Worm (Caenorhabditis elegans) whole organism, midembryonic: ENCODE measurements around the gene pho-1.

Source experiments
- T22C8.4 ChIP-seq: fragments of 200-800 bp; sonication (Bioruptor generic); IDR thresholded peaks from 2 replicates; pipeline ENCODE4 v1.3.6; 2022; ENCODE audit warnings: missing genetic modification characterization, missing compliant biosample characterization
- cog-1 ChIP-seq: sonication (generic microtip); optimal IDR thresholded peaks from 2 replicates; lab custom pipeline; 2016; ENCODE audit warnings: missing genetic modification characterization, missing compliant biosample characterization
- flt-1 ChIP-seq: fragments of 200-800 bp; sonication (Bioruptor generic); IDR thresholded peaks from 2 replicates; pipeline ENCODE4 v1.3.6; 2022; ENCODE audit warnings: missing genetic modification characterization, missing compliant biosample characterization
- klf-2 ChIP-seq: fragments of 200-800 bp; sonication (Bioruptor generic); conservative IDR thresholded peaks from 2 replicates; pipeline ENCODE4 v1.3.6; 2022; ENCODE audit warnings: missing genetic modification reagents, missing genetic modification characterization, missing compliant biosample characterization
- med-1 ChIP-seq: sonication (generic microtip); optimal IDR thresholded peaks from 2 replicates; lab custom pipeline; 2017; ENCODE audit warnings: missing genetic modification characterization, mild to moderate bottlenecking, missing compliant biosample characterization, antibody characterized with exemption, missing genetic modification reagents; ENCODE audit not compliant: insufficient read depth
- ref-1 ChIP-seq: fragments of 200-800 bp; sonication (Bioruptor generic); conservative IDR thresholded peaks from 2 replicates; pipeline ENCODE4 v1.3.6; 2022; ENCODE audit warnings: missing genetic modification reagents, missing genetic modification characterization, missing compliant biosample characterization
- tab-1 ChIP-seq: fragments of 200-800 bp; sonication (Bioruptor generic); IDR thresholded peaks from 2 replicates; pipeline ENCODE4 v1.3.6; 2022; ENCODE audit warnings: missing genetic modification characterization, missing compliant biosample characterization
- ztf-23 ChIP-seq: fragments of 200-800 bp; sonication (Bioruptor generic); IDR thresholded peaks from 2 replicates; pipeline ENCODE4 v1.3.6; 2022; ENCODE audit warnings: missing genetic modification reagents, missing genetic modification characterization, missing compliant biosample characterization
- ztf-29 ChIP-seq: fragments of 200-800 bp; sonication (Bioruptor generic); IDR thresholded peaks from 2 replicates; pipeline ENCODE4 v1.3.6; 2022; ENCODE audit warnings: missing genetic modification reagents, missing genetic modification characterization, missing compliant biosample characterization

Gene pho-1

DNA sequence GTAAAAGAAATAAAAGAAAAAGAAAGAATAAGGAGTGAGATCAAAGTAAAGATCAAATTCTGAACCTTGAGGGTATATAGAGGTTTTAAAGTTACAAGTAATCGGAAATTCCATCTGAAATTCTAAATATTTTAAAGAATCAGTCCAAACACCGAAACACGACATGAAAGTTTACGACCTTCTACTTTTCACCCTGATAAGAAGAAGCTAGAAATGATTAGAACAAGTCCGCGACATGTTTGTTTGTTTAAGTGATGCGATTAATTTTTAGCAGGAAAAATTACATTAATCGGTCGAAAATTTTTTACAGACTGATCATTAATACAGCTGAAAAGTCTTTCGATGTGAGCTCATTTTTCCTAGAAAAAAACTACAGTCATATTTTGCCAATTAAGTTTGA is 29.0 kb upstream of the pho-1 start:
- no peak for TF ChIP-seq cog-1 (tag; lab: Kevin White, UChicago)
- TF ChIP-seq ztf-23, result no peak
- TF ChIP-seq med-1 (GFP tag; lab: Kevin White, UChicago), result no peak
- no peak for TF ChIP-seq tab-1
- TF ChIP-seq ztf-29, result no peak
- TF ChIP-seq T22C8.4 (GFP tag; lab: Robert Waterston, UW), result no peak
- no peak for TF ChIP-seq klf-2 (GFP tag; lab: Robert Waterston, UW)
- TF ChIP-seq flt-1 (GFP tag; lab: Robert Waterston, UW), result no peak

DNA sequence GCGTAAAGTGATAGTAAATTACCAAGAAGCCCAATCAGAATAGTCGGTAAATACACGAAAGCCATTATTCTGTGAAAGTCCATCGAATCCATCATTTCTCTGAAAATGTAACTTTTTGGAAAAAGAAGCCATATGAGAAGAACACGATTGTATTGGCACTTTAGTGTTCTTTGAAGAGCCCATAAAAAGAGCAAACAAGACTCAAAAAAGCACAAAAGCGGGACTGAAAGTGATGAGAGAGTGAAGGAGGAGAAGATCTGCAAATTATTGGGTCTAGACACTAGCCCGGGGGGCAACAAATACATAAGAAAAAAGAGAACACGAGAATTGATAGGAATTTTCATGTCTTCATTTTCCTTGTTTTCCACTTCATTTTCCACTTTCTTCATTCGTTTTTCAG is 19.8 kb upstream of the pho-1 start, which contains the start of gene frpr-4:
TSS of gene frpr-4 (minus strand) at position 101 of the 400 bp plus-strand sequence.
- no peak for TF ChIP-seq tab-1
- no peak for TF ChIP-seq ref-1 (GFP tag; lab: Robert Waterston, UW)
- TF ChIP-seq flt-1 (GFP tag; lab: Robert Waterston, UW), result no peak
- TF ChIP-seq klf-2 (GFP tag; lab: Robert Waterston, UW), result no peak
- no peak for TF ChIP-seq med-1 (GFP tag; lab: Kevin White, UChicago)
- no peak for TF ChIP-seq T22C8.4 (GFP tag; lab: Robert Waterston, UW)
- no peak for TF ChIP-seq cog-1 (tag; lab: Kevin White, UChicago)
- no peak for TF ChIP-seq ztf-29
- TF ChIP-seq ztf-23, result no peak

ce11 chrII:5246791-5247361 is 11.2 kb upstream of the pho-1 start, which contains the start of gene ptr-6:
Gene ptr-6 (minus strand): TSS chrII:5246837.
- no peak for TF ChIP-seq flt-1 (GFP tag; lab: Robert Waterston, UW)
- no peak for TF ChIP-seq med-1 (GFP tag; lab: Kevin White, UChicago)
- no peak for TF ChIP-seq ztf-23
- no peak for TF ChIP-seq ztf-29
- TF ChIP-seq T22C8.4 (GFP tag; lab: Robert Waterston, UW), result no peak
- TF ChIP-seq ref-1 (GFP tag; lab: Robert Waterston, UW), result no peak
- no peak for TF ChIP-seq tab-1
- TF ChIP-seq klf-2 (GFP tag; lab: Robert Waterston, UW), result no peak
- no peak for TF ChIP-seq cog-1 (tag; lab: Kevin White, UChicago)

DNA sequence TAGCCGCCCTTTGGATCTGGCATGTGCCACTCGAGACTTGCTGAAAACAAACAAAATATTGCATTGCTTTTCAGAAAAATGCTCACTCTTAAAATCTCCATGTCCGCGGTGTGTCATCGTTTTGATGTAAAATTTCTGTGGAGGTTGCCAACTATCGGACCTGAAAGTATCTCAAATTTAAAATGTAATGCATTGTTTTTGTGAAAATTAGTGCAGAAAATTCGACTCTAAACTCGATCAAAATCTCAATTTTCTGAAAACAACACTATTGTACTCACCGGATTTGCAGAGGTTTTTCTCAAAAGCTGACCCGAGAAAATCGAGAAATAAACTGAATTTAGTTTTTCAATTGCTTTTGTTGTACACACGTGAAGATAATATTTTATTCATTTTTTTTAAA is 5.9 kb upstream of the pho-1 start, which contains the start of gene T16D1.1:
TSS of gene T16D1.1 (minus strand) at position 101 of the 400 bp plus-strand sequence.
- no peak for TF ChIP-seq flt-1 (GFP tag; lab: Robert Waterston, UW)
- no peak for TF ChIP-seq med-1 (GFP tag; lab: Kevin White, UChicago)
- TF ChIP-seq tab-1, result no peak
- no peak for TF ChIP-seq ztf-23
- TF ChIP-seq T22C8.4 (GFP tag; lab: Robert Waterston, UW), result no peak
- TF ChIP-seq cog-1 (tag; lab: Kevin White, UChicago), result no peak
- no peak for TF ChIP-seq ref-1 (GFP tag; lab: Robert Waterston, UW)
- no peak for TF ChIP-seq klf-2 (GFP tag; lab: Robert Waterston, UW)
- TF ChIP-seq ztf-29, result no peak

ce11 chrII:5238366-5238765 is 2.7 kb upstream of the pho-1 start, which contains the start of gene pho-4:
Gene pho-4 (minus strand): TSS chrII:5238466.
- TF ChIP-seq flt-1 (GFP tag; lab: Robert Waterston, UW) (no peak), ztf-23 (no peak), med-1 (GFP tag; lab: Kevin White, UChicago) (no peak), ztf-29 (no peak), klf-2 (GFP tag; lab: Robert Waterston, UW) (no peak), T22C8.4 (GFP tag; lab: Robert Waterston, UW) (no peak), tab-1 (no peak), cog-1 (tag; lab: Kevin White, UChicago) (no peak)

ce11 chrII:5237699-5238098 is 2.1 kb upstream of the pho-1 start:
- TF ChIP-seq ztf-29, result peak; percentile 62; the same call in 1 of the 2 replicates
- no peak for TF ChIP-seq T22C8.4 (GFP tag; lab: Robert Waterston, UW)
- TF ChIP-seq cog-1 (tag; lab: Kevin White, UChicago), result no peak
- peak; percentile 72 for TF ChIP-seq flt-1 (GFP tag; lab: Robert Waterston, UW)
- TF ChIP-seq med-1 (GFP tag; lab: Kevin White, UChicago), result no peak
- no peak for TF ChIP-seq tab-1
- peak; percentile 56; the same call in 1 of the 2 replicates for TF ChIP-seq ztf-23
- TF ChIP-seq klf-2 (GFP tag; lab: Robert Waterston, UW), result no peak
- TF ChIP-seq ref-1 (GFP tag; lab: Robert Waterston, UW), result 0 out of 2 replicates have a peak, but pooled peaks have one; percentile 15

- TF ChIP-seq ztf-29 (no peak), med-1 (GFP tag; lab: Kevin White, UChicago) (no peak), cog-1 (tag; lab: Kevin White, UChicago) (no peak), flt-1 (GFP tag; lab: Robert Waterston, UW) (no peak), klf-2 (GFP tag; lab: Robert Waterston, UW) (no peak), tab-1 (no peak), ref-1 (GFP tag; lab: Robert Waterston, UW) (no peak), ztf-23 (no peak), T22C8.4 (GFP tag; lab: Robert Waterston, UW) (no peak)
Measured at ce11 chrII:5234728-5235127, 918 bp downstream of the pho-1 start.

DNA sequence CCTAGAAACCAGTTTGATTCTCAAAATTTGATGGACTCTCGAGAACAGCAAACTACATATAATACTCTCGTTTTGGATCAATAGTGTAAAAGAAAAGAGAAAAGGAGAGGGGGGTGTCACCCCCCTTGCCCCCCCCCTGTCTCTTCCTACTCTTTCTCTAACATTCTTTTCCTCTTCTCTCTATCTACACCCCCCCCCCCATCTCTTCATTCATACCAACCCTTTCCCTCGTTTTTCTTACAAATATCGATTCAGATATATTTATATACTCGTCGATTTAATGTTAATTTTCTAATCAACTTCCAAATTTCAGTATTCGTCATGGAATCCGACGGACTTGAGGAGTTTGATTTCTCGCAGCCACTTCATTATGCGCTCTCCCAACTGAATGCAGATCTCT is 4.5 kb downstream of the pho-1 start, which contains the start of gene EGAP2.1:
TSS of gene EGAP2.1 (plus strand) at position 301 of the 400 bp plus-strand sequence.
- no peak for TF ChIP-seq ref-1 (GFP tag; lab: Robert Waterston, UW)
- TF ChIP-seq T22C8.4 (GFP tag; lab: Robert Waterston, UW), result 0 out of 2 replicates have a peak, but pooled peaks have one; percentile 34
- TF ChIP-seq flt-1 (GFP tag; lab: Robert Waterston, UW), result peak; percentile 49; the same call in 1 of the 2 replicates

ce11 chrII:5229596-5229995 is 6.0 kb downstream of the pho-1 start, which contains the start of gene EGAP2.2:
Gene EGAP2.2 (plus strand): TSS chrII:5229896.
- no peak for TF ChIP-seq ref-1 (GFP tag; lab: Robert Waterston, UW)
- no peak for TF ChIP-seq T22C8.4 (GFP tag; lab: Robert Waterston, UW)
- TF ChIP-seq ztf-23, result no peak
- TF ChIP-seq cog-1 (tag; lab: Kevin White, UChicago), result no peak
- TF ChIP-seq tab-1, result no peak
- TF ChIP-seq klf-2 (GFP tag; lab: Robert Waterston, UW), result no peak
- TF ChIP-seq flt-1 (GFP tag; lab: Robert Waterston, UW), result no peak
- no peak for TF ChIP-seq ztf-29
- no peak for TF ChIP-seq med-1 (GFP tag; lab: Kevin White, UChicago)
